Fruit fly (Drosophila melanogaster): ENCODE measurements around the gene ssp6.

Gene ssp6

dm6 chr3L:6074975-6075692 is 1.4 kb upstream of the ssp6 start, which contains the start of the genes CG13295 and CG6610 (continued):
- peak; percentile 61 for TF ChIP-seq ftz-f1 (GFP tag; optimal IDR thresholded peaks at IDR 0.05)
- TF ChIP-seq CG11504 (tag; optimal IDR thresholded peaks at IDR 0.05): peak; percentile 64
- no peak for TF ChIP-seq schlank (tag; optimal IDR thresholded peaks at IDR 0.05)
- no peak for TF ChIP-seq CG31388 (GFP tag; optimal IDR thresholded peaks at IDR 0.05)
- peak; percentile 56 for TF ChIP-seq Oli (tag; optimal IDR thresholded peaks at IDR 0.05)
- TF ChIP-seq zen (tag; optimal IDR thresholded peaks at IDR 0.05): peak; percentile 59
- TF ChIP-seq al (GFP tag; IDR thresholded peaks at IDR 0.05): peak; percentile 63
- 0 out of 2 replicates have a peak, but pooled peaks have one; percentile 23 for TF ChIP-seq amos (GFP tag; IDR thresholded peaks at IDR 0.05; ENCODE audit: partially characterized antibody)
- TF ChIP-seq pita (GFP tag; optimal IDR thresholded peaks at IDR 0.05): no peak
- TF ChIP-seq B-H2 (GFP tag; optimal IDR thresholded peaks at IDR 0.05): peak; percentile 71
- peak; percentile 84 for TF ChIP-seq nmo (GFP tag; optimal IDR thresholded peaks at IDR 0.05)
- TF ChIP-seq CG15696 (tag; optimal IDR thresholded peaks at IDR 0.05): peak; percentile 72
- TF ChIP-seq CG32767 (GFP tag; IDR thresholded peaks at IDR 0.05): peak; percentile 38; the same call in 1 of the 2 replicates
- peak; percentile 52 for TF ChIP-seq unpg (GFP tag; optimal IDR thresholded peaks at IDR 0.05)
- TF ChIP-seq CG17361 (GFP tag; IDR thresholded peaks at IDR 0.05): peak; percentile 72; the same call in 2 of the 3 replicates
- peak; percentile 44 for TF ChIP-seq CG18619 (GFP tag; optimal IDR thresholded peaks at IDR 0.05)
- peak; percentile 92 for TF ChIP-seq sd (tag; optimal IDR thresholded peaks at IDR 0.05)
- peak; percentile 20 for TF ChIP-seq CG10654 (GFP tag; optimal IDR thresholded peaks at IDR 0.05)
- TF ChIP-seq Med (GFP tag): peak; percentile 86
- peak; percentile 38 for TF ChIP-seq CG17829 (tag; optimal IDR thresholded peaks at IDR 0.05)
- peak; percentile 15 for TF ChIP-seq BtbVII (GFP tag; optimal IDR thresholded peaks at IDR 0.05)
- TF ChIP-seq CG7372 (GFP tag; IDR thresholded peaks at IDR 0.05): peak; percentile 58; the same call in 1 of the 2 replicates
- TF ChIP-seq CG32772 (GFP tag; IDR thresholded peaks at IDR 0.05): 0 out of 2 replicates have a peak, but pooled peaks have one; percentile 28
- TF ChIP-seq NfI (GFP tag; optimal IDR thresholded peaks at IDR 0.05): peak; percentile 61
- TF ChIP-seq Fer3 (tag; optimal IDR thresholded peaks at IDR 0.05): peak; percentile 66
- TF ChIP-seq grn (GFP tag; optimal IDR thresholded peaks at IDR 0.05): no peak
- TF ChIP-seq CG17359 (tag; optimal IDR thresholded peaks at IDR 0.05): no peak
- TF ChIP-seq luna (GFP tag; optimal IDR thresholded peaks at IDR 0.05): no peak
- 0 out of 4 replicates have a peak, but pooled peaks have one; percentile 23 for TF ChIP-seq Dll (GFP tag; IDR thresholded peaks at IDR 0.05; ENCODE audit: partially characterized antibody)
- TF ChIP-seq chinmo (GFP tag; IDR thresholded peaks at IDR 0.05; ENCODE audit: partially characterized antibody): 0 out of 4 replicates have a peak, but pooled peaks have one; percentile 13
- peak; percentile 95 for TF ChIP-seq row (GFP tag; IDR thresholded peaks at IDR 0.05)
- peak; percentile 97 for TF ChIP-seq Sry-β (GFP tag; optimal IDR thresholded peaks at IDR 0.05)
- peak; percentile 71 for TF ChIP-seq CG3847 (GFP tag; IDR thresholded peaks at IDR 0.05)
- TF ChIP-seq tin (GFP tag; optimal IDR thresholded peaks at IDR 0.05): peak; percentile 57
- no peak for TF ChIP-seq Hr78 (GFP tag; optimal IDR thresholded peaks at IDR 0.05)
- peak; percentile 68 for TF ChIP-seq CG9797 (GFP tag; optimal IDR thresholded peaks at IDR 0.05)
- peak; percentile 71 for TF ChIP-seq lilli (GFP tag; optimal IDR thresholded peaks at IDR 0.05)
- no peak for TF ChIP-seq zen2 (GFP tag; IDR thresholded peaks at IDR 0.05; ENCODE audit: partially characterized antibody)
- TF ChIP-seq dmrt99B (tag; optimal IDR thresholded peaks at IDR 0.05): no peak
- peak; percentile 59 for TF ChIP-seq pho (GFP tag; optimal IDR thresholded peaks at IDR 0.05)
- no peak for TF ChIP-seq ab (GFP tag; optimal IDR thresholded peaks at IDR 0.05)
- no peak for TF ChIP-seq CG18764 (GFP tag; optimal IDR thresholded peaks at IDR 0.05)
- no peak for TF ChIP-seq Tbp (GFP tag; optimal IDR thresholded peaks at IDR 0.05)
- TF ChIP-seq Six4 (GFP tag; optimal IDR thresholded peaks at IDR 0.05): no peak
- TF ChIP-seq lab (GFP tag; optimal IDR thresholded peaks at IDR 0.05): peak; percentile 61
- TF ChIP-seq fd64A (GFP tag; optimal IDR thresholded peaks at IDR 0.05): no peak
- peak; percentile 0 for TF ChIP-seq Ets97D (GFP tag; optimal IDR thresholded peaks at IDR 0.05)
- TF ChIP-seq CG2116 (GFP tag; optimal IDR thresholded peaks at IDR 0.05): peak; percentile 41

Data from whole organism, embryonic.